Fruit fly (Drosophila melanogaster) S2 (cell line): ENCODE results near the gene CG6333.

Experiments
- CG8478 ChIP-seq: fragments of >200 bp; optimal IDR thresholded peaks from 2 replicates; lab custom pipeline; 2018
- CTCF ChIP-seq, 2 experiments: fragments of >200 bp; optimal IDR thresholded peaks; 2 replicates each; lab custom pipeline; 2018

dm6 chr3L:17498952-17499710 is 13.1 kb upstream of the CG6333 start:
- TF ChIP-seq CTCF (optimal IDR thresholded peaks at IDR 0.05; lab: Kevin White, UChicago) (no peak), CG8478 (lab: Kevin White, UChicago) (no peak)
